Fruit fly (Drosophila melanogaster): ENCODE data around the gene Drsl3.
A peak's percentile ranks its signal among the peaks of the same experiment; 100 is the strongest.

The Drsl3 gene

dm6 chr3L:3301171-3301738, 13.5 kb upstream of the Drsl3 start (continued):
- TF ChIP-seq Hey (tag; optimal IDR thresholded peaks at IDR 0.05) (peak; percentile 43), repo (GFP tag; optimal IDR thresholded peaks at IDR 0.05) (peak; percentile 73), nau (GFP tag; optimal IDR thresholded peaks at IDR 0.05) (peak; percentile 88), CG4820 (GFP tag; optimal IDR thresholded peaks at IDR 0.05) (peak; percentile 90), CG14710 (tag; optimal IDR thresholded peaks at IDR 0.05) (peak; percentile 88), MBD-R2 (GFP tag; IDR thresholded peaks at IDR 0.05) (peak; percentile 64; the same call in 1 of the 2 replicates), CG13624 (GFP tag; optimal IDR thresholded peaks at IDR 0.05) (peak; percentile 91), CG17385 (GFP tag; optimal IDR thresholded peaks at IDR 0.05) (peak; percentile 91), Rfx (GFP tag; IDR thresholded peaks at IDR 0.05) (peak; percentile 92), fd64A (GFP tag; optimal IDR thresholded peaks at IDR 0.05) (peak; percentile 60), CG3995 (GFP tag; optimal IDR thresholded peaks at IDR 0.05) (peak; percentile 23), HmgZ (tag; optimal IDR thresholded peaks at IDR 0.05) (peak; percentile 91), Lpt (GFP tag; optimal IDR thresholded peaks at IDR 0.05) (no peak), sug (tag; optimal IDR thresholded peaks at IDR 0.05) (peak; percentile 89), wek (GFP tag; optimal IDR thresholded peaks at IDR 0.05) (peak; percentile 33), CG2120 (GFP tag; optimal IDR thresholded peaks at IDR 0.05) (peak; percentile 94), cas (GFP tag; IDR thresholded peaks at IDR 0.05) (peak; percentile 52; the same call in 1 of the 2 replicates), row (GFP tag; IDR thresholded peaks at IDR 0.05) (peak; percentile 96), CG2129 (GFP tag; IDR thresholded peaks at IDR 0.05; ENCODE audit: partially characterized antibody) (no peak), CG4360 (GFP tag; IDR thresholded peaks at IDR 0.05) (peak; percentile 18; the same call in 1 of the 2 replicates), NC2α (GFP tag; optimal IDR thresholded peaks at IDR 0.05) (peak; percentile 84), tgo (GFP tag; IDR thresholded peaks at IDR 0.05) (peak; percentile 93), dmrt99B (tag; optimal IDR thresholded peaks at IDR 0.05) (peak; percentile 95), ato (GFP tag; IDR thresholded peaks at IDR 0.05; ENCODE audit: partially characterized antibody) (no peak), tin (GFP tag; optimal IDR thresholded peaks at IDR 0.05) (peak; percentile 86), CG17359 (tag; optimal IDR thresholded peaks at IDR 0.05) (peak; percentile 95), ttk (GFP tag; IDR thresholded peaks at IDR 0.05) (peak; percentile 85), pho (GFP tag; optimal IDR thresholded peaks at IDR 0.05) (peak; percentile 87), CG31365 (tag; optimal IDR thresholded peaks at IDR 0.05) (peak; percentile 68), zf30C (GFP tag; optimal IDR thresholded peaks at IDR 0.05) (peak; percentile 89), Pdp1 (GFP tag; optimal IDR thresholded peaks at IDR 0.05) (peak; percentile 86 to 89), maf-S (GFP tag; optimal IDR thresholded peaks at IDR 0.05) (peak; percentile 92), zfh1 (GFP tag; IDR thresholded peaks at IDR 0.05) (peak; percentile 89), Optix (GFP tag; IDR thresholded peaks at IDR 0.05) (peak; percentile 81), pum (GFP tag; optimal IDR thresholded peaks at IDR 0.05) (peak; percentile 84), ftz-f1 (GFP tag; optimal IDR thresholded peaks at IDR 0.05) (no peak), CG12744 (GFP tag; optimal IDR thresholded peaks at IDR 0.05) (peak; percentile 79), CG14860 (GFP tag; IDR thresholded peaks at IDR 0.05; ENCODE audit: partially characterized antibody) (no peak), CG18764 (GFP tag; optimal IDR thresholded peaks at IDR 0.05) (peak; percentile 85), croc (GFP tag; conservative IDR thresholded peaks at IDR 0.05) (peak; percentile 76), CG34376 (GFP tag; optimal IDR thresholded peaks at IDR 0.05) (peak; percentile 87), Sry-β (GFP tag; optimal IDR thresholded peaks at IDR 0.05) (peak; percentile 28), CG4730 (GFP tag; IDR thresholded peaks at IDR 0.05) (peak; percentile 88), Sox100B (GFP tag; optimal IDR thresholded peaks at IDR 0.05) (peak; percentile 92), CG30403 (GFP tag; optimal IDR thresholded peaks at IDR 0.05) (peak; percentile 93), CG7928 (GFP tag; optimal IDR thresholded peaks at IDR 0.05) (peak; percentile 29), gfzf (GFP tag; optimal IDR thresholded peaks at IDR 0.05) (no peak), CG34224 (GFP tag; IDR thresholded peaks at IDR 0.05; ENCODE audit: partially characterized antibody) (no peak), hkb (optimal IDR thresholded peaks at IDR 0.05) (no peak), hkb (GFP tag; IDR thresholded peaks at IDR 0.05) (peak; percentile 96)
